Fruit fly (Drosophila melanogaster) whole organism, embryonic: ENCODE data around the gene Sld5.

Source experiments
- CG11504 ChIP-seq: fragments of 200-800 bp; sonication (Bioruptor generic); optimal IDR thresholded peaks from 3 replicates; lab custom pipeline; 2019; ENCODE audit warnings: missing biosample characterization, mild to moderate bottlenecking, missing genetic modification characterization, moderate library complexity
- CG13424 ChIP-seq: fragments of 200-800 bp; sonication (Bioruptor generic); optimal IDR thresholded peaks from 2 replicates; lab custom pipeline; 2019; ENCODE audit warnings: missing biosample characterization, mild to moderate bottlenecking, missing genetic modification characterization, moderate library complexity
- CG14014 ChIP-seq: fragments of 200-800 bp; sonication (Bioruptor generic); IDR thresholded peaks from 2 replicates; pipeline ENCODE4 v1.3.6; 2022; ENCODE audit warnings: missing biosample characterization, missing genetic modification characterization
- CG14050 ChIP-seq: fragments of 200-800 bp; sonication (Bioruptor generic); IDR thresholded peaks from 3 replicates; pipeline ENCODE4 v1.3.6; 2022; ENCODE audit warnings: missing biosample characterization, missing genetic modification characterization
- CG14710 ChIP-seq: fragments of 200-800 bp; sonication (Bioruptor generic); optimal IDR thresholded peaks from 3 replicates; lab custom pipeline; 2019; ENCODE audit warnings: missing biosample characterization, mild to moderate bottlenecking, missing genetic modification characterization, moderate library complexity
- CG15479 ChIP-seq: fragments of 200-800 bp; sonication (Bioruptor generic); optimal IDR thresholded peaks from 3 replicates; lab custom pipeline; 2019; ENCODE audit warnings: missing biosample characterization, mild to moderate bottlenecking, missing genetic modification characterization, moderate library complexity
- CG1603 ChIP-seq: fragments of 200-800 bp; sonication (Bioruptor generic); optimal IDR thresholded peaks from 2 replicates; lab custom pipeline; 2019; ENCODE audit warnings: missing biosample characterization, mild to moderate bottlenecking, missing genetic modification characterization, moderate library complexity
- CG16779 ChIP-seq: fragments of 200-800 bp; sonication (Bioruptor generic); IDR thresholded peaks from 2 replicates; pipeline ENCODE4 v1.3.6; 2022; ENCODE audit warnings: missing biosample characterization, missing genetic modification characterization
- CG17186 ChIP-seq: fragments of 200-800 bp; sonication (Bioruptor generic); optimal IDR thresholded peaks from 3 replicates; lab custom pipeline; 2017; ENCODE audit warnings: missing biosample characterization, missing genetic modification reagents, missing genetic modification characterization
- CG32532 ChIP-seq: fragments of 200-800 bp; sonication (Bioruptor generic); IDR thresholded peaks from 2 replicates; pipeline ENCODE4 v1.3.6; 2022; ENCODE audit warnings: missing biosample characterization, missing genetic modification characterization
- CG3838 ChIP-seq: fragments of 200-800 bp; sonication (Bioruptor generic); optimal IDR thresholded peaks from 3 replicates; lab custom pipeline; 2016; ENCODE audit warnings: missing biosample characterization, missing genetic modification characterization
- CG42726 ChIP-seq: fragments of 200-800 bp; sonication (Bioruptor generic); IDR thresholded peaks from 2 replicates; pipeline ENCODE4 v1.3.6; 2022; ENCODE audit warnings: missing biosample characterization, missing genetic modification characterization; ENCODE audit not compliant: partially characterized antibody
- CG4404 ChIP-seq: fragments of 200-800 bp; sonication (Bioruptor generic); IDR thresholded peaks from 2 replicates; pipeline ENCODE4 v1.3.6; 2022; ENCODE audit warnings: missing biosample characterization, missing genetic modification characterization
- CG5180 ChIP-seq: fragments of 200-800 bp; sonication (Bioruptor generic); optimal IDR thresholded peaks from 3 replicates; lab custom pipeline; 2017; ENCODE audit warnings: missing biosample characterization, missing genetic modification characterization, mild to moderate bottlenecking, moderate library complexity, missing genetic modification reagents
- CG6254 ChIP-seq: fragments of 200-800 bp; sonication (Bioruptor generic); optimal IDR thresholded peaks from 3 replicates; lab custom pipeline; 2017; ENCODE audit warnings: mild to moderate bottlenecking, missing biosample characterization, missing genetic modification reagents, missing genetic modification characterization
- CG6272 ChIP-seq: fragments of 200-800 bp; sonication (Bioruptor generic); IDR thresholded peaks from 2 replicates; pipeline ENCODE4 v1.3.6; 2022; ENCODE audit warnings: missing biosample characterization, missing genetic modification characterization
- CG8944 ChIP-seq: fragments of 200-800 bp; sonication (Bioruptor generic); optimal IDR thresholded peaks from 3 replicates; lab custom pipeline; 2016; ENCODE audit warnings: missing biosample characterization, missing genetic modification characterization
- CG9437 ChIP-seq: fragments of 200-800 bp; sonication (Bioruptor generic); optimal IDR thresholded peaks from 2 replicates; lab custom pipeline; 2018; ENCODE audit warnings: missing biosample characterization, mild to moderate bottlenecking, missing genetic modification characterization
- CG9609 ChIP-seq: fragments of 200-800 bp; sonication (Bioruptor generic); optimal IDR thresholded peaks from 3 replicates; lab custom pipeline; 2016; ENCODE audit warnings: missing biosample characterization, missing genetic modification characterization
- CG9727 ChIP-seq: fragments of 200-800 bp; sonication (Bioruptor generic); optimal IDR thresholded peaks from 3 replicates; lab custom pipeline; 2017; ENCODE audit warnings: missing biosample characterization, mild to moderate bottlenecking, missing genetic modification characterization
- CG9876 ChIP-seq: fragments of 200-800 bp; sonication (Bioruptor generic); optimal IDR thresholded peaks from 2 replicates; lab custom pipeline; 2016; ENCODE audit warnings: missing biosample characterization, missing genetic modification characterization
- CoRest ChIP-seq: fragments of 200-800 bp; sonication (Bioruptor generic); optimal IDR thresholded peaks from 3 replicates; lab custom pipeline; 2018; ENCODE audit warnings: missing biosample characterization, mild to moderate bottlenecking, missing genetic modification characterization, moderate library complexity
- Dll ChIP-seq: fragments of 200-800 bp; sonication (Bioruptor generic); IDR thresholded peaks from 4 replicates; pipeline ENCODE4 v1.3.6; 2022; ENCODE audit warnings: missing biosample characterization, missing genetic modification characterization; ENCODE audit not compliant: partially characterized antibody
- Doc2 ChIP-seq: fragments of 200-800 bp; sonication (Bioruptor generic); IDR thresholded peaks from 2 replicates; pipeline ENCODE4 v1.3.6; 2022; ENCODE audit warnings: missing biosample characterization, missing genetic modification characterization
- E2f2 ChIP-seq: fragments of 200-800 bp; sonication (Bioruptor generic); IDR thresholded peaks from 2 replicates; pipeline ENCODE4 v1.3.6; 2022; ENCODE audit warnings: missing biosample characterization, missing genetic modification characterization
- Fer1 ChIP-seq: fragments of 200-800 bp; sonication (Bioruptor generic); optimal IDR thresholded peaks from 2 replicates; lab custom pipeline; 2017; ENCODE audit warnings: missing biosample characterization, mild to moderate bottlenecking, missing genetic modification characterization
- HLH54F ChIP-seq: fragments of 200-800 bp; sonication (Bioruptor generic); optimal IDR thresholded peaks from 3 replicates; lab custom pipeline; 2016; ENCODE audit warnings: missing biosample characterization, missing genetic modification characterization
- HmgZ ChIP-seq: fragments of 200-800 bp; sonication (Bioruptor generic); optimal IDR thresholded peaks from 2 replicates; lab custom pipeline; 2018; ENCODE audit warnings: missing biosample characterization, mild to moderate bottlenecking, missing genetic modification characterization
- Hr39 ChIP-seq: fragments of >200 bp; optimal IDR thresholded peaks from 2 replicates; lab custom pipeline; 2017
- Kr ChIP-seq: fragments of 200-800 bp; sonication (Bioruptor generic); optimal IDR thresholded peaks from 2 replicates; lab custom pipeline; 2017; ENCODE audit warnings: missing biosample characterization, mild to moderate bottlenecking, missing genetic modification characterization
- Mad ChIP-seq: fragments of 200-800 bp; sonication (Bioruptor generic); optimal IDR thresholded peaks from 2 replicates; lab custom pipeline; 2016; ENCODE audit warnings: missing biosample characterization, missing genetic modification characterization
- Sry-δ ChIP-seq: fragments of 200-800 bp; sonication (Bioruptor generic); optimal IDR thresholded peaks from 2 replicates; lab custom pipeline; 2016; ENCODE audit warnings: missing biosample characterization, missing genetic modification characterization
- ash1 ChIP-seq: fragments of 200-800 bp; sonication (Bioruptor generic); optimal IDR thresholded peaks from 2 replicates; lab custom pipeline; 2018; ENCODE audit warnings: missing biosample characterization, mild to moderate bottlenecking, missing genetic modification characterization
- caup ChIP-seq: fragments of 200-800 bp; sonication (Bioruptor generic); optimal IDR thresholded peaks from 3 replicates; lab custom pipeline; 2017; ENCODE audit warnings: missing biosample characterization, mild to moderate bottlenecking, missing genetic modification characterization, moderate library complexity; ENCODE audit not compliant: severe bottlenecking
- exex ChIP-seq: fragments of 200-800 bp; sonication (Bioruptor generic); optimal IDR thresholded peaks from 4 replicates; lab custom pipeline; 2018; ENCODE audit warnings: missing biosample characterization, mild to moderate bottlenecking, missing genetic modification characterization, moderate library complexity
- gcm ChIP-seq: fragments of 200-800 bp; sonication (Bioruptor generic); optimal IDR thresholded peaks from 2 replicates; lab custom pipeline; 2019; ENCODE audit warnings: missing biosample characterization, mild to moderate bottlenecking, missing genetic modification characterization, moderate library complexity
- gfzf ChIP-seq: fragments of 200-800 bp; sonication (Bioruptor generic); optimal IDR thresholded peaks from 2 replicates; lab custom pipeline; 2016; ENCODE audit warnings: missing biosample characterization, mild to moderate bottlenecking, missing genetic modification characterization, moderate library complexity
- insv ChIP-seq, 2 experiments: fragments of 200-800 bp; sonication (Bioruptor generic); optimal IDR thresholded peaks; 3 replicates each; lab custom pipeline; 2016 to 2018; ENCODE audit warnings: missing biosample characterization in 2 of 2, missing genetic modification characterization in 2 of 2
- jing ChIP-seq: fragments of 200-800 bp; sonication (Bioruptor generic); optimal IDR thresholded peaks from 2 replicates; lab custom pipeline; 2018; ENCODE audit warnings: missing biosample characterization, mild to moderate bottlenecking, missing genetic modification characterization
- jumu ChIP-seq: fragments of 200-800 bp; sonication (Bioruptor generic); optimal IDR thresholded peaks from 3 replicates; lab custom pipeline; 2016; ENCODE audit warnings: missing biosample characterization, missing genetic modification characterization
- klu ChIP-seq: fragments of 200-800 bp; sonication (Bioruptor generic); IDR thresholded peaks from 2 replicates; pipeline ENCODE4 v1.3.6; 2022; ENCODE audit warnings: missing biosample characterization, missing genetic modification characterization
- lbe ChIP-seq: fragments of 200-800 bp; sonication (Bioruptor generic); optimal IDR thresholded peaks from 2 replicates; lab custom pipeline; 2016; ENCODE audit warnings: missing biosample characterization, mild to moderate bottlenecking, missing genetic modification characterization
- lilli ChIP-seq: fragments of 200-800 bp; sonication (Bioruptor generic); optimal IDR thresholded peaks from 3 replicates; lab custom pipeline; 2016; ENCODE audit warnings: missing biosample characterization, missing genetic modification characterization
- mld ChIP-seq: fragments of 200-800 bp; sonication (Bioruptor generic); IDR thresholded peaks from 3 replicates; pipeline ENCODE4 v1.3.6; 2022; ENCODE audit warnings: missing biosample characterization, missing genetic modification characterization; ENCODE audit not compliant: partially characterized antibody
- psq ChIP-seq: fragments of 200-800 bp; sonication (Bioruptor generic); optimal IDR thresholded peaks from 2 replicates; lab custom pipeline; 2017; ENCODE audit warnings: missing biosample characterization, missing genetic modification characterization
- sc ChIP-seq, 3 experiments: fragments of >200 bp in 2 of 3; fragments of 200-800 bp in 1 of 3; sonication (Bioruptor generic) in 1 of 3; optimal IDR thresholded peaks; 2 replicates in 2 of 3; 3 replicates in 1 of 3; lab custom pipeline; 2017; ENCODE audit warnings: mild to moderate bottlenecking in 1 of 3, missing biosample characterization in 1 of 3, missing genetic modification characterization in 1 of 3, missing genetic modification reagents in 1 of 3
- sima ChIP-seq: fragments of 200-800 bp; sonication (Bioruptor generic); optimal IDR thresholded peaks from 2 replicates; lab custom pipeline; 2016; ENCODE audit warnings: missing biosample characterization, missing genetic modification characterization
- stc ChIP-seq: fragments of 200-800 bp; sonication (Bioruptor generic); IDR thresholded peaks from 2 replicates; pipeline ENCODE4 v1.3.6; 2022; ENCODE audit warnings: missing biosample characterization, missing genetic modification characterization
- tll ChIP-seq, 2 experiments: fragments of 200-800 bp in 1 of 2; fragments of >200 bp in 1 of 2; sonication (Bioruptor generic) in 1 of 2; optimal IDR thresholded peaks; 2 replicates each; lab custom pipeline; 2017 to 2019; ENCODE audit warnings: missing biosample characterization in 2 of 2, missing genetic modification characterization in 2 of 2, mild to moderate bottlenecking in 1 of 2, moderate library complexity in 1 of 2
- twi ChIP-seq: fragments of 200-800 bp; optimal IDR thresholded peaks from 2 replicates; lab custom pipeline; 2019; ENCODE audit warnings: missing biosample characterization, mild to moderate bottlenecking, missing genetic modification characterization, moderate library complexity
- z ChIP-seq: fragments of 200-800 bp; sonication (Bioruptor generic); IDR thresholded peaks from 3 replicates; pipeline ENCODE4 v1.3.6; 2022; ENCODE audit warnings: missing biosample characterization, missing genetic modification characterization

Gene Sld5

DNA sequence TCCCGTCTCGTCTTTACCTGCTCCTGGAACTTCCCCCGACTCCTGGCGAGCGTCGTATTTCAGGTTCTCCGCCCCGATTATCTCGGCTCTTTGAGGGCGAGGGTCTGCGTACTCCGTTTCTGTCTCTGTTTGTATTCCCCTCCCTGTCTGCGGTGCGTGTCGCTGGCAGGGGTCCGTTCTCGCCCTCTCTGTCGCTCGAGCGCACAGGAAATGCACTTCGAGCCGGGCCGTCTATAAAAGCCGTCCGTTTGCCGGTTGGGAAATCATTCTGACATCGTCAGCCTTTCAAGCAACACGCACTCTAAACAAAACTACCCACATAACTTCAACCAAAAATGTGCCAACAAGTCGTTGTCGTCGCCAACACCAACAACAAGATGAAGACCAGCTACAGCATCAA is 45.7 kb downstream of the Sld5 start (continued):
- TF ChIP-seq Sry-δ (GFP tag; lab: Kevin White, UChicago) = no peak
- no peak for TF ChIP-seq CG14050 (GFP tag; lab: Robert Waterston, UW)
- TF ChIP-seq Hr39 (lab: Kevin White, UChicago) = no peak
- TF ChIP-seq CG6272 (GFP tag; lab: Robert Waterston, UW) = no peak
- no peak for TF ChIP-seq CG11504 (tag; lab: Kevin White, UChicago)
- no peak for TF ChIP-seq sc (optimal IDR thresholded peaks at IDR 0.05; lab: Kevin White, UChicago)
- TF ChIP-seq sc (GFP tag; optimal IDR thresholded peaks at IDR 0.05; lab: Kevin White, UChicago) = no peak
- TF ChIP-seq HmgZ (tag; lab: Kevin White, UChicago) = no peak
- no peak for TF ChIP-seq psq (GFP tag; lab: Kevin White, UChicago)
- peak; percentile 57; the same call in 1 of the 3 replicates for TF ChIP-seq z (GFP tag; lab: Robert Waterston, UW)
- TF ChIP-seq CG32532 (GFP tag; lab: Robert Waterston, UW) = no peak
- TF ChIP-seq caup (GFP tag; lab: Kevin White, UChicago) = no peak
- TF ChIP-seq exex (tag; lab: Kevin White, UChicago) = no peak
- peak in 1 of 2 experiments; percentile 74 for TF ChIP-seq insv (GFP tag; optimal IDR thresholded peaks at IDR 0.05; lab: Kevin White, UChicago)
- TF ChIP-seq sima (GFP tag; lab: Kevin White, UChicago) = no peak
- TF ChIP-seq CG17186 = no peak
- TF ChIP-seq CG13424 = no peak
- TF ChIP-seq lbe (GFP tag; lab: Kevin White, UChicago) = no peak
- TF ChIP-seq HLH54F = no peak
- TF ChIP-seq CG1603 (tag; lab: Kevin White, UChicago) = no peak
- no peak for TF ChIP-seq CG3838 (GFP tag; lab: Kevin White, UChicago)
- TF ChIP-seq stc (GFP tag; lab: Robert Waterston, UW) = no peak
- TF ChIP-seq CG5180 (GFP tag; lab: Kevin White, UChicago) = peak; percentile 43
- TF ChIP-seq gfzf (GFP tag; lab: Kevin White, UChicago) = no peak
- no peak for TF ChIP-seq CG14710 (tag; lab: Kevin White, UChicago)
- TF ChIP-seq ash1 (GFP tag; lab: Kevin White, UChicago) = no peak
- TF ChIP-seq CG9437 (GFP tag; lab: Kevin White, UChicago) = no peak
- peak; percentile 22 for TF ChIP-seq gcm (GFP tag; lab: Kevin White, UChicago)
- no peak for TF ChIP-seq Kr (GFP tag; lab: Kevin White, UChicago)
- TF ChIP-seq CG42726 = no peak
- TF ChIP-seq jing = no peak
- no peak for TF ChIP-seq Dll (GFP tag; lab: Robert Waterston, UW)
- no peak for TF ChIP-seq lilli (GFP tag; lab: Kevin White, UChicago)
- no peak for TF ChIP-seq mld (GFP tag; lab: Robert Waterston, UW)
- TF ChIP-seq Mad = no peak
- no peak for TF ChIP-seq CG14014 (GFP tag; lab: Robert Waterston, UW)
- peak in 1 of 2 experiments; percentile 71 for TF ChIP-seq tll (GFP tag; optimal IDR thresholded peaks at IDR 0.05; lab: Kevin White, UChicago)
- no peak for TF ChIP-seq CoRest (tag; lab: Kevin White, UChicago)
- TF ChIP-seq E2f2 (GFP tag; lab: Robert Waterston, UW) = no peak
- no peak for TF ChIP-seq CG4404 (GFP tag; lab: Robert Waterston, UW)
- no peak for TF ChIP-seq CG9727 (GFP tag; lab: Kevin White, UChicago)
- TF ChIP-seq CG16779 (GFP tag; lab: Robert Waterston, UW) = no peak
- peak; percentile 34 for TF ChIP-seq CG8944 (GFP tag; lab: Kevin White, UChicago)
- no peak for TF ChIP-seq CG9609 (GFP tag; lab: Kevin White, UChicago)
- no peak for TF ChIP-seq CG6254 (GFP tag; lab: Kevin White, UChicago)
- peak; percentile 17 for TF ChIP-seq CG9876
- no peak for TF ChIP-seq klu (GFP tag; lab: Robert Waterston, UW)
- no peak for TF ChIP-seq Fer1 (GFP tag; lab: Kevin White, UChicago)
- TF ChIP-seq CG15479 (GFP tag; lab: Kevin White, UChicago) = peak; percentile 92
- TF ChIP-seq jumu (GFP tag; lab: Kevin White, UChicago) = peak; percentile 17
- peak; percentile 53 for TF ChIP-seq twi (tag; lab: Kevin White, UChicago)
- TF ChIP-seq Doc2 = no peak
